Worm (Caenorhabditis elegans): ENCODE data around the gene srh-25.

The srh-25 gene

ce11 chrV:12417277-12417676, 16.3 kb downstream of the srh-25 start, which contains the start of gene cdr-3:
TSS of gene cdr-3 (minus strand) at chrV:12417377.
- TF ChIP-seq ceh-30 (tag; optimal IDR thresholded peaks at IDR 0.05) (no peak), T23F11.4 (GFP tag; optimal IDR thresholded peaks at IDR 0.05) (no peak), ceh-48 (tag; optimal IDR thresholded peaks at IDR 0.05) (no peak), ceh-14 (tag; optimal IDR thresholded peaks at IDR 0.05) (no peak), eyg-1 (tag; optimal IDR thresholded peaks at IDR 0.05) (no peak), Y22D7AL.16 (tag; optimal IDR thresholded peaks at IDR 0.05) (no peak), K09A11.1 (tag; optimal IDR thresholded peaks at IDR 0.05; ENCODE audit: insufficient read depth) (no peak), nfya-1 (tag; optimal IDR thresholded peaks at IDR 0.05) (no peak), hlh-6 (tag; optimal IDR thresholded peaks at IDR 0.05) (no peak), mec-3 (tag; optimal IDR thresholded peaks at IDR 0.05; ENCODE audit: borderline replicate concordance) (no peak), C38D4.7 (GFP tag; optimal IDR thresholded peaks at IDR 0.05) (no peak), che-1 (tag; optimal IDR thresholded peaks at IDR 0.05) (no peak)

DNA sequence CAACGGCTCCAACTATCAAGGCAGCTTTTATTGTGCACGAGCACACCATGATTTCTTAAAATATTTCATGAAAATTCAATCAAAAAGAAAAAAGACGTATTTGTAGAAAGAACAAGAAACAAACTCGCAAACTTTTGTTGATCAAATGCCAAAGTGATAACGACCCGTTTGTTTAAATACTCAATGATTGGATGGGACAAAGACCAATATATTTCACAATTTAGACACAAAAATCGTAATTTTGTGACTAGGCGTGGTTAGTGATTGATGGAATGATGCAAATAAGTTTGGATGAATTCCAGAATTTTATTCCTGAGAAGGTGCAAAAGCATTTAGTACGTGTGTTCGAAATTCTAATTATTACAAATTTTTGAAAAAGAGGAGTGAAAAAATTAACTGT, 18.0 kb downstream of the srh-25 start, which contains the start of gene cdr-2:
TSS of gene cdr-2 (minus strand) at position 54 of the 400 bp plus-strand sequence.
- TF ChIP-seq nfya-1 (tag; optimal IDR thresholded peaks at IDR 0.05) (no peak), sdc-2 (tag; optimal IDR thresholded peaks at IDR 0.05) (no peak), npax-4 (tag; optimal IDR thresholded peaks at IDR 0.05) (no peak), unc-55 (GFP tag; optimal IDR thresholded peaks at IDR 0.05) (no peak), unc-42 (tag; optimal IDR thresholded peaks at IDR 0.05) (no peak), syd-9 (tag; optimal IDR thresholded peaks at IDR 0.05) (no peak), ref-2 (tag; optimal IDR thresholded peaks at IDR 0.05) (no peak), dmd-4 (tag; optimal IDR thresholded peaks at IDR 0.05; ENCODE audit: borderline replicate concordance) (no peak), hlh-13 (GFP tag; optimal IDR thresholded peaks at IDR 0.05) (no peak), T23F11.4 (GFP tag; optimal IDR thresholded peaks at IDR 0.05) (no peak)

- TF ChIP-seq C38D4.7 (GFP tag; optimal IDR thresholded peaks at IDR 0.05) (no peak), tbx-2 (tag; optimal IDR thresholded peaks at IDR 0.05) (no peak), nhr-232 (tag; optimal IDR thresholded peaks at IDR 0.05) (no peak), sdc-2 (tag; optimal IDR thresholded peaks at IDR 0.05) (no peak), pha-4 (tag; optimal IDR thresholded peaks at IDR 0.05) (no peak), sox-2 (GFP tag; IDR thresholded peaks at IDR 0.05) (no peak), unc-86 (tag; optimal IDR thresholded peaks at IDR 0.05) (no peak), unc-42 (tag; optimal IDR thresholded peaks at IDR 0.05) (no peak), ceh-9 (tag; optimal IDR thresholded peaks at IDR 0.05) (no peak), nfya-1 (tag; optimal IDR thresholded peaks at IDR 0.05) (no peak), zip-5 (tag; optimal IDR thresholded peaks at IDR 0.05) (no peak), ceh-48 (tag; optimal IDR thresholded peaks at IDR 0.05) (no peak), ceh-14 (tag; optimal IDR thresholded peaks at IDR 0.05) (no peak)
These were observed 19.3 kb downstream of the srh-25 start for ce11 chrV:12414362-12414761.

ce11 chrV:12413651-12414114, 19.9 kb downstream of the srh-25 start, which contains the start of gene cdr-6:
TSS of gene cdr-6 (minus strand) at chrV:12413701.
- no peak for TF ChIP-seq sdc-2 (tag; optimal IDR thresholded peaks at IDR 0.05)
- no peak for TF ChIP-seq pat-9 (tag; optimal IDR thresholded peaks at IDR 0.05)
- no peak for TF ChIP-seq F13H6.1 (tag; optimal IDR thresholded peaks at IDR 0.05)
- no peak for TF ChIP-seq ceh-14 (tag; optimal IDR thresholded peaks at IDR 0.05)
- TF ChIP-seq ceh-45 (GFP tag; IDR thresholded peaks at IDR 0.05) = no peak
- TF ChIP-seq dve-1 (tag; optimal IDR thresholded peaks at IDR 0.05) = no peak
- TF ChIP-seq elt-4 (tag; optimal IDR thresholded peaks at IDR 0.05) = no peak
- TF ChIP-seq ceh-24 (tag; optimal IDR thresholded peaks at IDR 0.05) = no peak
- no peak for TF ChIP-seq T23F11.4 (GFP tag; optimal IDR thresholded peaks at IDR 0.05)
- no peak for TF ChIP-seq ceh-9 (tag; optimal IDR thresholded peaks at IDR 0.05)
- TF ChIP-seq unc-3 (GFP tag; conservative IDR thresholded peaks at IDR 0.05) = no peak
- no peak for TF ChIP-seq unc-3 (tag; optimal IDR thresholded peaks at IDR 0.05)
- no peak for TF ChIP-seq fax-1 (tag; optimal IDR thresholded peaks at IDR 0.05)
- no peak for TF ChIP-seq K09A11.1 (tag; optimal IDR thresholded peaks at IDR 0.05; ENCODE audit: insufficient read depth)
- no peak for TF ChIP-seq syd-9 (tag; optimal IDR thresholded peaks at IDR 0.05)
- TF ChIP-seq pha-2 (tag; optimal IDR thresholded peaks at IDR 0.05) = no peak
- no peak for TF ChIP-seq lim-6 (tag; optimal IDR thresholded peaks at IDR 0.05)
